Worm (Caenorhabditis elegans) whole organism, L2 larva: ENCODE results near the gene C24H10.2.

Experiments
- F13H6.1 ChIP-seq: sonication (generic microtip); optimal IDR thresholded peaks from 2 replicates; lab custom pipeline; 2016; ENCODE audit warnings: missing genetic modification characterization, missing compliant biosample characterization
- ceh-82 ChIP-seq: fragments of 150-350 bp; optimal IDR thresholded peaks from 2 replicates; lab custom pipeline; 2014; ENCODE audit warnings: missing biosample characterization, missing genetic modification characterization
- elt-3 ChIP-seq: sonication (generic microtip); optimal IDR thresholded peaks from 2 replicates; lab custom pipeline; 2017; ENCODE audit warnings: missing biosample characterization, missing genetic modification characterization
- mdl-1 ChIP-seq, 2 experiments: fragments of 150-350 bp in 1 of 2; sonication (generic microtip) in 1 of 2; optimal IDR thresholded peaks; 2 replicates each; lab custom pipeline; 2017; ENCODE audit warnings: missing biosample characterization in 2 of 2, missing genetic modification characterization in 2 of 2
- nhr-12 ChIP-seq: fragments of 150-350 bp; optimal IDR thresholded peaks from 2 replicates; lab custom pipeline; 2014; ENCODE audit warnings: missing biosample characterization, missing genetic modification characterization
- nhr-21 ChIP-seq: fragments of 150-350 bp; optimal IDR thresholded peaks from 2 replicates; lab custom pipeline; 2014; ENCODE audit warnings: missing biosample characterization, missing genetic modification characterization
- nhr-237 ChIP-seq: fragments of 150-350 bp; optimal IDR thresholded peaks from 2 replicates; lab custom pipeline; 2014; ENCODE audit warnings: missing biosample characterization, missing genetic modification characterization
- nhr-25 ChIP-seq: fragments of 150-350 bp; sonication (generic microtip); optimal IDR thresholded peaks from 3 replicates; lab custom pipeline; 2014; ENCODE audit warnings: missing biosample characterization, missing genetic modification characterization
- nhr-77 ChIP-seq: fragments of 150-350 bp; optimal IDR thresholded peaks from 2 replicates; lab custom pipeline; 2014; ENCODE audit warnings: missing biosample characterization, missing genetic modification characterization
- skn-1 ChIP-seq: sonication (generic microtip); optimal IDR thresholded peaks from 2 replicates; lab custom pipeline; 2017; ENCODE audit warnings: missing biosample characterization, missing genetic modification characterization
- snpc-4 ChIP-seq: fragments of 150-350 bp; optimal IDR thresholded peaks from 2 replicates; lab custom pipeline; 2014; ENCODE audit warnings: missing biosample characterization, missing genetic modification characterization
- unc-39 ChIP-seq: fragments of 150-350 bp; optimal IDR thresholded peaks from 2 replicates; lab custom pipeline; 2014; ENCODE audit warnings: missing biosample characterization, missing genetic modification characterization
- unc-62 ChIP-seq: fragments of 150-350 bp; optimal IDR thresholded peaks from 2 replicates; lab custom pipeline; 2014; ENCODE audit warnings: missing biosample characterization, missing genetic modification reagents, missing genetic modification characterization
- ztf-11 ChIP-seq: sonication (generic microtip); optimal IDR thresholded peaks from 2 replicates; lab custom pipeline; 2017; ENCODE audit warnings: missing biosample characterization, missing genetic modification characterization

- TF ChIP-seq nhr-77 (tag; lab: Kevin White, UChicago) (no peak), mdl-1 (tag; optimal IDR thresholded peaks at IDR 0.05; lab: Kevin White, UChicago) (no peak), F13H6.1 (no peak), nhr-12 (no peak), snpc-4 (tag; lab: Kevin White, UChicago) (no peak), nhr-237 (tag; lab: Kevin White, UChicago) (no peak), elt-3 (no peak), ceh-82 (tag; lab: Kevin White, UChicago) (no peak), ztf-11 (no peak), nhr-25 (tag; lab: Kevin White, UChicago) (no peak), nhr-21 (tag; lab: Kevin White, UChicago) (no peak), unc-62 (GFP tag; lab: Kevin White, UChicago) (no peak), unc-39 (tag; lab: Kevin White, UChicago) (no peak), skn-1 (tag; lab: Kevin White, UChicago) (no peak)
Measured at ce11 chrX:5040038-5040437, 24.4 kb upstream of the C24H10.2 start.
